Worm (Caenorhabditis elegans): ENCODE results near the gene F54H12.2.

DNA sequence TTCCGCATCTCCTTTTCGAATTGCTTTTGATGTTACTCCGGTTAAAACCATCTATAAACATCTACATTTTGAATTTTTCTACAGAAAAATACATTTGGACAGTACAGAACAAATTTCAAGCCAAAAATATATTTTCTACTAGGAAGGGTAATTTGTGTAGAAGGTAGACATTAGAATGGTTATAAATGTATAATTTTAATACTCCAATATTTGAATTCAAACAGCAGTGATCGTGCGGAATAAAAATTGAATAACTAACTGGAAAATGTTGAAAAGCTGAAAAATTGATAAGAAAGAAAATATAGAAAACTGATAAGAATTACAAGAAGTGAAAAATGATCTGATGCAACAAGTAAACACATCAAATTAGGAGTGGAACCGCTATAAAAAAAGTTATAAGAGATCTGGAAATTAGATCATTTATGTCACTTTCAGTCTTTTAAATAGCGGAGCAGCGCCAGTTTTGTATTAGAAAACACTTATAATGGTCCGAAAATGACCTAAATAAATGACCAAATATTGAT lies 17.4 kb upstream of the F54H12.2 start, which contains the start of gene gsto-1:
- no peak for TF ChIP-seq nhr-28 (tag; optimal IDR thresholded peaks at IDR 0.05)
- no peak for TF ChIP-seq tbx-8 (GFP tag; optimal IDR thresholded peaks at IDR 0.05)
- TF ChIP-seq ztf-11 (tag; optimal IDR thresholded peaks at IDR 0.05), result no peak
- TF ChIP-seq ceh-83 (GFP tag; optimal IDR thresholded peaks at IDR 0.05), result no peak
- no peak for TF ChIP-seq lin-13 (tag; optimal IDR thresholded peaks at IDR 0.05)
- no peak for TF ChIP-seq elt-1 (tag; optimal IDR thresholded peaks at IDR 0.05; ENCODE audit: borderline replicate concordance, insufficient read depth)
- no peak for TF ChIP-seq cnd-1 (tag; optimal IDR thresholded peaks at IDR 0.05)
- no peak for TF ChIP-seq elt-3 (tag; optimal IDR thresholded peaks at IDR 0.05)
- TF ChIP-seq pha-4 (tag; optimal IDR thresholded peaks at IDR 0.05), result no peak

Measured in whole organism, mixed stage, embryonic.